Fruit fly (Drosophila melanogaster) whole organism, embryonic: Measurements from ENCODE around the gene CG16824.

ENCODE experiments used
- CG10274 ChIP-seq: fragments of 200-800 bp; sonication (Bioruptor generic); optimal IDR thresholded peaks from 3 replicates; lab custom pipeline; 2017; ENCODE audit warnings: missing biosample characterization, mild to moderate bottlenecking, missing genetic modification characterization
- CG10543 ChIP-seq: fragments of 200-800 bp; sonication (Bioruptor generic); optimal IDR thresholded peaks from 3 replicates; lab custom pipeline; 2017; ENCODE audit warnings: missing biosample characterization, mild to moderate bottlenecking, missing genetic modification characterization, moderate library complexity
- CG10654 ChIP-seq: fragments of 200-800 bp; sonication (Bioruptor generic); optimal IDR thresholded peaks from 2 replicates; lab custom pipeline; 2016; ENCODE audit warnings: missing biosample characterization, missing genetic modification characterization
- CG10979 ChIP-seq: fragments of 200-800 bp; sonication (Bioruptor generic); optimal IDR thresholded peaks from 2 replicates; lab custom pipeline; 2018; ENCODE audit warnings: missing biosample characterization, mild to moderate bottlenecking, missing genetic modification characterization, moderate library complexity
- CG12659 ChIP-seq: fragments of 200-800 bp; sonication (Bioruptor generic); optimal IDR thresholded peaks from 3 replicates; lab custom pipeline; 2017; ENCODE audit warnings: mild to moderate bottlenecking, missing biosample characterization, missing genetic modification reagents, missing genetic modification characterization
- CG13296 ChIP-seq: fragments of 200-800 bp; sonication (Bioruptor generic); optimal IDR thresholded peaks from 3 replicates; lab custom pipeline; 2018; ENCODE audit warnings: missing biosample characterization, mild to moderate bottlenecking, missing genetic modification characterization
- CG14014 ChIP-seq: fragments of 200-800 bp; sonication (Bioruptor generic); IDR thresholded peaks from 2 replicates; pipeline ENCODE4 v1.3.6; 2022; ENCODE audit warnings: missing biosample characterization, missing genetic modification characterization
- CG1603 ChIP-seq: fragments of 200-800 bp; sonication (Bioruptor generic); optimal IDR thresholded peaks from 2 replicates; lab custom pipeline; 2019; ENCODE audit warnings: missing biosample characterization, mild to moderate bottlenecking, missing genetic modification characterization, moderate library complexity
- CG2120 ChIP-seq: fragments of 200-800 bp; sonication (Bioruptor generic); optimal IDR thresholded peaks from 3 replicates; lab custom pipeline; 2016; ENCODE audit warnings: missing biosample characterization, missing genetic modification characterization
- CG31365 ChIP-seq: fragments of 200-800 bp; sonication (Bioruptor generic); optimal IDR thresholded peaks from 2 replicates; lab custom pipeline; 2018; ENCODE audit warnings: missing biosample characterization, mild to moderate bottlenecking, missing genetic modification characterization
- CG3281 ChIP-seq: fragments of 200-800 bp; sonication (Bioruptor generic); optimal IDR thresholded peaks from 3 replicates; lab custom pipeline; 2017; ENCODE audit warnings: missing biosample characterization, mild to moderate bottlenecking, missing genetic modification characterization
- CG42726 ChIP-seq: fragments of 200-800 bp; sonication (Bioruptor generic); IDR thresholded peaks from 2 replicates; pipeline ENCODE4 v1.3.6; 2022; ENCODE audit warnings: missing biosample characterization, missing genetic modification characterization; ENCODE audit not compliant: partially characterized antibody
- CG43689 ChIP-seq: fragments of 200-800 bp; sonication (Bioruptor generic); IDR thresholded peaks from 2 replicates; pipeline ENCODE4 v1.3.6; 2022; ENCODE audit warnings: missing biosample characterization, missing genetic modification characterization
- CG5953 ChIP-seq: fragments of 200-800 bp; sonication (Bioruptor generic); IDR thresholded peaks from 2 replicates; pipeline ENCODE4 v1.3.6; 2022; ENCODE audit warnings: missing biosample characterization, missing genetic modification characterization
- CG6654 ChIP-seq: fragments of 200-800 bp; sonication (Bioruptor generic); optimal IDR thresholded peaks from 2 replicates; lab custom pipeline; 2017; ENCODE audit warnings: missing biosample characterization, mild to moderate bottlenecking, missing genetic modification characterization
- CG7372 ChIP-seq: fragments of 200-800 bp; sonication (Bioruptor generic); IDR thresholded peaks from 2 replicates; pipeline ENCODE4 v1.3.6; 2022; ENCODE audit warnings: missing biosample characterization, missing genetic modification characterization
- CG8290 ChIP-seq, 3 experiments: fragments of 200-800 bp; sonication (Bioruptor generic); optimal IDR thresholded peaks; 2 replicates each; lab custom pipeline; 2016 to 2019; ENCODE audit warnings: missing biosample characterization in 3 of 3, missing genetic modification characterization in 3 of 3, mild to moderate bottlenecking in 2 of 3, moderate library complexity in 1 of 3
- CG8924 ChIP-seq: fragments of 200-800 bp; optimal IDR thresholded peaks from 3 replicates; lab custom pipeline; 2019; ENCODE audit warnings: missing biosample characterization, mild to moderate bottlenecking, missing genetic modification characterization, moderate library complexity
- CG8944 ChIP-seq: fragments of 200-800 bp; sonication (Bioruptor generic); optimal IDR thresholded peaks from 3 replicates; lab custom pipeline; 2016; ENCODE audit warnings: missing biosample characterization, missing genetic modification characterization
- CG9932 ChIP-seq: fragments of 200-800 bp; sonication (Bioruptor generic); IDR thresholded peaks from 2 replicates; pipeline ENCODE4 v1.3.6; 2022; ENCODE audit warnings: missing biosample characterization, missing genetic modification characterization
- D19B ChIP-seq: fragments of 200-800 bp; sonication (Bioruptor generic); optimal IDR thresholded peaks from 2 replicates; lab custom pipeline; 2017; ENCODE audit warnings: missing biosample characterization, mild to moderate bottlenecking, missing genetic modification characterization
- Ets65A ChIP-seq: fragments of 200-800 bp; sonication (Bioruptor generic); peaks from one replicate; lab custom pipeline; 2016; ENCODE audit warnings: missing biosample characterization, missing genetic modification characterization
- HLH54F ChIP-seq: fragments of 200-800 bp; sonication (Bioruptor generic); optimal IDR thresholded peaks from 3 replicates; lab custom pipeline; 2016; ENCODE audit warnings: missing biosample characterization, missing genetic modification characterization
- HLHmδ ChIP-seq: fragments of 200-800 bp; sonication (Bioruptor generic); optimal IDR thresholded peaks from 2 replicates; lab custom pipeline; 2018; ENCODE audit warnings: missing biosample characterization, mild to moderate bottlenecking, missing genetic modification characterization, moderate library complexity
- HmgZ ChIP-seq: fragments of 200-800 bp; sonication (Bioruptor generic); optimal IDR thresholded peaks from 2 replicates; lab custom pipeline; 2018; ENCODE audit warnings: missing biosample characterization, mild to moderate bottlenecking, missing genetic modification characterization
- Hr51 ChIP-seq, 2 experiments: fragments of 200-800 bp; sonication (Bioruptor generic); optimal IDR thresholded peaks; 2 replicates in 1 of 2; 3 replicates in 1 of 2; lab custom pipeline; 2016 to 2018; ENCODE audit warnings: missing biosample characterization in 2 of 2, missing genetic modification characterization in 2 of 2, mild to moderate bottlenecking in 1 of 2, moderate library complexity in 1 of 2
- MBD-R2 ChIP-seq: fragments of 200-800 bp; sonication (Bioruptor generic); IDR thresholded peaks from 2 replicates; pipeline ENCODE4 v1.3.6; 2022; ENCODE audit warnings: missing biosample characterization, missing genetic modification characterization
- Med ChIP-seq: fragments of 200-800 bp; sonication (Bioruptor generic); peaks from one replicate; lab custom pipeline; 2016; ENCODE audit warnings: missing biosample characterization, missing genetic modification characterization, mild to moderate bottlenecking, inconsistent platforms, moderate library complexity
- Nf-YC ChIP-seq: fragments of 200-800 bp; optimal IDR thresholded peaks from 3 replicates; lab custom pipeline; 2019; ENCODE audit warnings: missing biosample characterization, mild to moderate bottlenecking, missing genetic modification characterization, moderate library complexity
- Ptx1 ChIP-seq: fragments of 200-800 bp; sonication (Bioruptor generic); IDR thresholded peaks from 2 replicates; pipeline ENCODE4 v1.3.6; 2022; ENCODE audit warnings: missing biosample characterization, missing genetic modification characterization
- Scr ChIP-seq: fragments of 200-800 bp; sonication (Bioruptor generic); IDR thresholded peaks from 2 replicates; pipeline ENCODE4 v1.3.6; 2022; ENCODE audit warnings: missing biosample characterization, missing genetic modification characterization; ENCODE audit not compliant: partially characterized antibody
- TFAM ChIP-seq: fragments of 200-800 bp; sonication (Bioruptor generic); optimal IDR thresholded peaks from 2 replicates; lab custom pipeline; 2017; ENCODE audit warnings: missing biosample characterization, missing genetic modification characterization, inconsistent platforms
- Usf ChIP-seq: fragments of 200-800 bp; sonication (Bioruptor generic); optimal IDR thresholded peaks from 2 replicates; lab custom pipeline; 2017; ENCODE audit warnings: missing genotype, missing biosample characterization, missing genetic modification characterization
- Xrp1 ChIP-seq: fragments of 200-800 bp; sonication (Bioruptor generic); IDR thresholded peaks from 2 replicates; pipeline ENCODE4 v1.3.6; 2022; ENCODE audit warnings: missing biosample characterization, missing genetic modification characterization
- ci ChIP-seq: fragments of 200-800 bp; sonication (Bioruptor generic); IDR thresholded peaks from 3 replicates; pipeline ENCODE4 v1.3.6; 2022; ENCODE audit warnings: missing biosample characterization, missing genetic modification characterization
- crp ChIP-seq, 2 experiments: fragments of 200-800 bp; sonication (Bioruptor generic); optimal IDR thresholded peaks; 2 replicates in 1 of 2; 3 replicates in 1 of 2; lab custom pipeline; 2017; ENCODE audit warnings: missing biosample characterization in 2 of 2, missing genetic modification characterization in 2 of 2, mild to moderate bottlenecking in 1 of 2, moderate library complexity in 1 of 2
- dimm ChIP-seq: fragments of 200-800 bp; sonication (Bioruptor generic); IDR thresholded peaks from 2 replicates; pipeline ENCODE4 v1.3.6; 2022; ENCODE audit warnings: missing biosample characterization, missing genetic modification characterization
- disco-r ChIP-seq: fragments of 200-800 bp; sonication (Bioruptor generic); optimal IDR thresholded peaks from 2 replicates; lab custom pipeline; 2016; ENCODE audit warnings: missing biosample characterization, missing genetic modification characterization
- ewg ChIP-seq: fragments of 200-800 bp; sonication (Bioruptor generic); optimal IDR thresholded peaks from 3 replicates; lab custom pipeline; 2017; ENCODE audit warnings: mild to moderate bottlenecking, missing biosample characterization, missing genetic modification reagents, missing genetic modification characterization
- fru ChIP-seq: fragments of >200 bp; optimal IDR thresholded peaks from 2 replicates; lab custom pipeline; 2017
- gt ChIP-seq: fragments of 200-800 bp; sonication (Bioruptor generic); IDR thresholded peaks from 2 replicates; pipeline ENCODE4 v1.3.6; 2022; ENCODE audit warnings: missing biosample characterization, missing genetic modification characterization
- ind ChIP-seq: fragments of 200-800 bp; sonication (Bioruptor generic); optimal IDR thresholded peaks from 3 replicates; lab custom pipeline; 2016; ENCODE audit warnings: missing biosample characterization, missing genetic modification characterization
- maf-S ChIP-seq: fragments of 200-800 bp; sonication (Bioruptor generic); optimal IDR thresholded peaks from 2 replicates; lab custom pipeline; 2016; ENCODE audit warnings: missing biosample characterization, missing genetic modification characterization
- odd ChIP-seq: fragments of 200-800 bp; sonication (Bioruptor generic); optimal IDR thresholded peaks from 2 replicates; lab custom pipeline; 2017; ENCODE audit warnings: missing biosample characterization, mild to moderate bottlenecking, missing genetic modification characterization
- sens ChIP-seq: fragments of 200-800 bp; sonication (Bioruptor generic); peaks from one replicate; lab custom pipeline; 2016; ENCODE audit warnings: missing biosample characterization, missing genetic modification characterization
- tgo ChIP-seq: fragments of 200-800 bp; sonication (Bioruptor generic); IDR thresholded peaks from 3 replicates; pipeline ENCODE4 v1.3.6; 2022; ENCODE audit warnings: missing biosample characterization, missing genetic modification characterization
- tup ChIP-seq: fragments of 200-800 bp; sonication (Bioruptor generic); optimal IDR thresholded peaks from 2 replicates; lab custom pipeline; 2016; ENCODE audit warnings: missing biosample characterization, mild to moderate bottlenecking, missing genetic modification characterization, moderate library complexity
- tx ChIP-seq: fragments of 200-800 bp; sonication (Bioruptor generic); optimal IDR thresholded peaks from 2 replicates; lab custom pipeline; 2016; ENCODE audit warnings: missing biosample characterization, missing genetic modification characterization
- wdn ChIP-seq: fragments of 200-800 bp; sonication (Bioruptor generic); IDR thresholded peaks from 2 replicates; pipeline ENCODE4 v1.3.6; 2022; ENCODE audit warnings: missing biosample characterization, missing genetic modification characterization

CG16824 gene

DNA sequence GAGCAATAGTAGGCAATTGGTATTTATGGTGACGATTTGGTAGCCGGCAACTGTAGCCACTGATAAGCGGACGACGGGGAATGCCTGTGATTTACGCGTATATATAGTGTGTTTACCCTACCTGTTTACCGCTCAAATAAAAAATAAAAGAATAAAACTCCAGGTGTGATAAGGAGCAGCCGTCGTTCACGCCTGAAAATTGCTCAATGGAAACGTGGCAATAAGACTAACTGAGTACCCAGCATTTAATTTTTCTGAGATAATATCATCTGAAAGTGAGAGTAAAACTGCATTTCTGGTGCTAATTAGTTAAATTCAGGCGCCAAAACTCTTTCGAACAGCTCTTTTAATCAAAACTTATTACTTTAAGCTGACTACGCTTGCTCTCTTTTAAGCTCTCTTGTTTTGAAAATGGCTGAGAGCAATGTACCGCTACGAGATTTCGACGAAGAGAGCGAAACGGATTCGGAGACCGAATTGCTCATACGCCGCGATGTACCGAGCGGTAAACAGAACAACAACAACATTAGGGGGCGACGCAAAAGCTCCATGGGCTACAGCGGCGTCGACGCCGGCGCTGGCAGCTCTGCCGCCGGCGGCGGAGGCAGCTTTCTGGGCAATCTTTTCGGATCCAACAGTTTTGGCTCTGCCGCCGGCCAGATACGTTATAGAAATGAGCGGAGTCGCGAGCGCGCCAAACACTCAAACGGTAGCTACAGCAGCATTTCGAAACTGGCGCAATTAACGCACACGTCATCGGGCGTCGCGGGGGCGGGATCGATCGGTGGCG is 2.3 kb upstream of the CG16824 start (continued):
- peak; percentile 27 for TF ChIP-seq HLH54F (GFP tag; lab: Kevin White, UChicago)
- peak; percentile 86 for TF ChIP-seq CG10543
- TF ChIP-seq CG31365 (tag; lab: Kevin White, UChicago), result peak; percentile 84
- TF ChIP-seq CG10979 (tag; lab: Kevin White, UChicago), result peak; percentile 28
- peak; percentile 62 for TF ChIP-seq maf-S (GFP tag; lab: Kevin White, UChicago)
- peak; percentile 70 for TF ChIP-seq HmgZ (tag; lab: Kevin White, UChicago)
- peak; percentile 72 for TF ChIP-seq wdn (GFP tag; lab: Robert Waterston, UW)
- TF ChIP-seq CG10654 (GFP tag; lab: Kevin White, UChicago), result peak; percentile 16
- TF ChIP-seq CG6654 (GFP tag; lab: Kevin White, UChicago), result no peak
- peak; percentile 29; the same call in 1 of the 2 replicates for TF ChIP-seq CG7372 (GFP tag; lab: Robert Waterston, UW)
- peak; percentile 75; the same call in 1 of the 2 replicates for TF ChIP-seq CG14014
- TF ChIP-seq CG8924, result peak; percentile 74
- peak; percentile 81 for TF ChIP-seq CG42726 (GFP tag; lab: Robert Waterston, UW)
- no peak for TF ChIP-seq Usf (GFP tag; lab: Kevin White, UChicago)
- peak; percentile 65 for TF ChIP-seq Nf-YC (tag; lab: Kevin White, UChicago)
- TF ChIP-seq HLHmδ (GFP tag; lab: Kevin White, UChicago), result peak; percentile 53
- TF ChIP-seq TFAM (GFP tag; lab: Kevin White, UChicago), result no peak
- peak; percentile 65 for TF ChIP-seq disco-r
- no peak for TF ChIP-seq CG9932
- no peak for TF ChIP-seq crp (GFP tag; optimal IDR thresholded peaks at IDR 0.05; lab: Kevin White, UChicago)
- peak; percentile 50 for TF ChIP-seq Scr (GFP tag; lab: Robert Waterston, UW)
- TF ChIP-seq CG8944 (GFP tag; lab: Kevin White, UChicago), result no peak
- no peak for TF ChIP-seq Ptx1 (GFP tag; lab: Robert Waterston, UW)
- peak; percentile 13; the same call in 1 of the 2 replicates for TF ChIP-seq MBD-R2
- no peak for TF ChIP-seq fru (lab: Kevin White, UChicago)
- TF ChIP-seq odd (GFP tag; lab: Kevin White, UChicago), result peak; percentile 95
- TF ChIP-seq ewg (GFP tag; lab: Kevin White, UChicago), result peak; percentile 47
- TF ChIP-seq sens (GFP tag; lab: Kevin White, UChicago), result peak; percentile 90
- TF ChIP-seq CG8290 (GFP tag; optimal IDR thresholded peaks at IDR 0.05; lab: Kevin White, UChicago), result no peak
- TF ChIP-seq CG8290 (tag; optimal IDR thresholded peaks at IDR 0.05; lab: Kevin White, UChicago), result peak in 1 of 2 experiments; percentile 96
- peak; percentile 32; the same call in 1 of the 3 replicates for TF ChIP-seq tgo (GFP tag; lab: Robert Waterston, UW)
- TF ChIP-seq dimm (GFP tag; lab: Robert Waterston, UW), result no peak
- TF ChIP-seq tup (GFP tag; lab: Kevin White, UChicago), result peak; percentile 69
- TF ChIP-seq Ets65A (GFP tag; lab: Kevin White, UChicago), result no peak
- TF ChIP-seq CG2120, result no peak

DNA sequence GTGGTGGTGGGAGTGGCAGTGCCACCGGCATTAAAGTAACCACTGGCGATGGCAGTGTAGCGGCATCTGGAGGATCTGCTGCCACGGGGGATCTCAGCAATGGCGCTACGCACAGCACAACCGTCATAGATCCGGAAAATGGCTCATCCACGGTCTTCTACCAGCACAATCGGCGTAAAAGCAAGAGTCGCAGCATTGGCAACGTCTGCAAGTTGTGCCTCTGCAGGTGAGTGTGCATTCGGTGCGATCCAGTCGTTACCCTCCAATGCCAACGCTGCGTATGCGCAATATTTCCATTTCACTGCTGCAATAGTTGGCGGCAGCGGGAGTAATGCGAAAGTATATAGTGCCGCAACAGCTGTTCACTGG is 1.8 kb upstream of the CG16824 start:
- TF ChIP-seq CG10274 (peak; percentile 97), Xrp1 (GFP tag; lab: Robert Waterston, UW) (peak; percentile 28; the same call in 1 of the 2 replicates), HmgZ (tag; lab: Kevin White, UChicago) (no peak), CG5953 (GFP tag; lab: Robert Waterston, UW) (no peak), CG43689 (GFP tag; lab: Robert Waterston, UW) (0 out of 2 replicates have a peak, but pooled peaks have one; percentile 15), CG12659 (GFP tag; lab: Kevin White, UChicago) (peak; percentile 21), Med (GFP tag; lab: Kevin White, UChicago) (peak; percentile 25), gt (GFP tag; lab: Robert Waterston, UW) (0 out of 2 replicates have a peak, but pooled peaks have one; percentile 12), CG7372 (GFP tag; lab: Robert Waterston, UW) (peak; percentile 65), ind (GFP tag; lab: Kevin White, UChicago) (peak; percentile 4), tx (GFP tag; lab: Kevin White, UChicago) (no peak), CG3281 (GFP tag; lab: Kevin White, UChicago) (peak; percentile 4), CG1603 (tag; lab: Kevin White, UChicago) (peak; percentile 17), Hr51 (GFP tag; optimal IDR thresholded peaks at IDR 0.05; lab: Kevin White, UChicago) (peak in 1 of 2 experiments; percentile 16), ci (GFP tag; lab: Robert Waterston, UW) (0 out of 3 replicates have a peak, but pooled peaks have one; percentile 1), D19B (GFP tag; lab: Kevin White, UChicago) (peak; percentile 7), Ets65A (GFP tag; lab: Kevin White, UChicago) (peak; percentile 58), CG13296 (no peak)
